Worm (Caenorhabditis elegans) whole organism, mixed stage, embryonic: ENCODE measurements around the gene F38B6.3.

Source experiments
- elt-3 ChIP-seq: fragments of 150-350 bp; optimal IDR thresholded peaks from 2 replicates; lab custom pipeline; 2014; ENCODE audit warnings: missing biosample characterization, missing genetic modification characterization
- mab-5 ChIP-seq: fragments of 150-350 bp; optimal IDR thresholded peaks from 2 replicates; lab custom pipeline; 2014; ENCODE audit warnings: missing biosample characterization, missing genetic modification characterization
- nhr-12 ChIP-seq: fragments of 150-350 bp; optimal IDR thresholded peaks from 2 replicates; lab custom pipeline; 2014; ENCODE audit warnings: missing biosample characterization, missing genetic modification characterization
- nhr-2 ChIP-seq: fragments of 150-350 bp; optimal IDR thresholded peaks from 2 replicates; lab custom pipeline; 2014; ENCODE audit warnings: missing biosample characterization, missing genetic modification characterization
- nhr-237 ChIP-seq: fragments of 150-350 bp; optimal IDR thresholded peaks from 2 replicates; lab custom pipeline; 2014; ENCODE audit warnings: missing biosample characterization, missing genetic modification characterization
- nhr-28 ChIP-seq: fragments of 150-350 bp; optimal IDR thresholded peaks from 2 replicates; lab custom pipeline; 2014; ENCODE audit warnings: missing biosample characterization, missing genetic modification characterization
- pha-4 ChIP-seq: fragments of 150-350 bp; optimal IDR thresholded peaks from 2 replicates; lab custom pipeline; 2018; ENCODE audit warnings: missing biosample characterization, missing genetic modification reagents, missing genetic modification characterization
- tbx-8 ChIP-seq: fragments of 200-800 bp; sonication (Bioruptor generic); optimal IDR thresholded peaks from 2 replicates; lab custom pipeline; 2018; ENCODE audit warnings: mild to moderate bottlenecking, missing genetic modification characterization, moderate library complexity, missing compliant biosample characterization
- unc-62 ChIP-seq: fragments of 150-350 bp; optimal IDR thresholded peaks from 2 replicates; lab custom pipeline; 2014; ENCODE audit warnings: missing biosample characterization, missing genetic modification reagents, missing genetic modification characterization

DNA sequence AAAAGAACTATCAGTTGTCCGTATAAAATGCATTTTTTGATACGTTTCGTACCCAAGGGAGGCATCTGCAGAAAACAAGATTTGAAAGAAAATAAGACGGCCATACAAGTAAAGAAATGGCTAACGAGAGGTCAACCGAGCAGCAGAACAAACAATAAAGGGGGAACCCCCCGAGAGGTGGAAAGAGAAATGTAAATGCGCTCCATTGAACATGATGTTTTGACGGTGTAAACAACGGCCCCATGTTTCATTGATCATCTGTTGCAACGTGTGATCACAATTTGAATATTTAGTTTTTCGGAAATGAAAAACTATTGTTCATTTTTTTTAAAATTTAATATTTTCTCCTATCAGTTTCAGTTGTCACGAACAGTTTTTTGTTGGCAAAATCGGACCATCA, 36.2 kb downstream of the F38B6.3 start, which contains the start of gene K11G12.6:
- TF ChIP-seq nhr-2 (tag; lab: Kevin White, UChicago) (no peak), pha-4 (tag; lab: Kevin White, UChicago) (peak; percentile 73), elt-3 (tag; lab: Kevin White, UChicago) (no peak), unc-62 (no peak), nhr-12 (no peak), mab-5 (tag; lab: Kevin White, UChicago) (no peak), nhr-28 (tag; lab: Kevin White, UChicago) (no peak), nhr-237 (tag; lab: Kevin White, UChicago) (peak; percentile 13), tbx-8 (GFP tag; lab: Kevin White, UChicago) (no peak)
